Worm (Caenorhabditis elegans) whole organism, L2 larva: ENCODE data around the gene T22F3.11.
"Not testable (repeated sequence)": the region's sequence is repeated elsewhere in the genome, so short reads cannot be mapped to it uniquely, and the experiment has no call there.

Experiments
- C34F6.9 ChIP-seq: fragments of 150-350 bp; optimal IDR thresholded peaks from 2 replicates; lab custom pipeline; 2014; ENCODE audit warnings: missing biosample characterization, missing genetic modification characterization
- F13H6.1 ChIP-seq: sonication (generic microtip); optimal IDR thresholded peaks from 2 replicates; lab custom pipeline; 2016; ENCODE audit warnings: missing genetic modification characterization, missing compliant biosample characterization
- R02D3.7 ChIP-seq: fragments of 150-350 bp; optimal IDR thresholded peaks from 2 replicates; lab custom pipeline; 2014; ENCODE audit warnings: missing biosample characterization, missing genetic modification characterization
- ZK546.5 ChIP-seq: sonication (generic microtip); optimal IDR thresholded peaks from 2 replicates; lab custom pipeline; 2017; ENCODE audit warnings: missing biosample characterization, missing genetic modification characterization
- alr-1 ChIP-seq: fragments of 150-350 bp; optimal IDR thresholded peaks from 2 replicates; lab custom pipeline; 2014; ENCODE audit warnings: missing biosample characterization, missing genetic modification characterization
- aly-2 ChIP-seq: fragments of 150-350 bp; optimal IDR thresholded peaks from 2 replicates; lab custom pipeline; 2014; ENCODE audit warnings: missing biosample characterization, missing genetic modification characterization
- ama-1 ChIP-seq: fragments of 150-350 bp; optimal IDR thresholded peaks from 2 replicates; lab custom pipeline; 2018; ENCODE audit warnings: inconsistent platforms
- blmp-1 ChIP-seq: sonication (generic microtip); optimal IDR thresholded peaks from 2 replicates; lab custom pipeline; 2017; ENCODE audit warnings: missing genetic modification characterization, mild to moderate bottlenecking, missing compliant biosample characterization, antibody characterized with exemption, moderate library complexity; ENCODE audit not compliant: insufficient read depth
- dmd-4 ChIP-seq: sonication (generic microtip); optimal IDR thresholded peaks from 2 replicates; lab custom pipeline; 2017; ENCODE audit warnings: missing biosample characterization, missing genetic modification characterization
- egl-27 ChIP-seq: sonication (generic microtip); optimal IDR thresholded peaks from 3 replicates; lab custom pipeline; 2017; ENCODE audit warnings: missing biosample characterization, missing genetic modification reagents, missing genetic modification characterization
- elt-3 ChIP-seq: sonication (generic microtip); optimal IDR thresholded peaks from 2 replicates; lab custom pipeline; 2017; ENCODE audit warnings: missing biosample characterization, missing genetic modification characterization
- fos-1 ChIP-seq: fragments of 150-350 bp; optimal IDR thresholded peaks from 2 replicates; lab custom pipeline; 2014; ENCODE audit warnings: missing biosample characterization, missing genetic modification characterization
- lin-11 ChIP-seq: fragments of 150-350 bp; sonication (generic microtip); optimal IDR thresholded peaks from 2 replicates; lab custom pipeline; 2014; ENCODE audit warnings: missing biosample characterization, missing genetic modification characterization, inconsistent platforms, mixed read lengths
- lin-13 ChIP-seq: fragments of 150-350 bp; optimal IDR thresholded peaks from 2 replicates; lab custom pipeline; 2014; ENCODE audit warnings: missing biosample characterization, missing genetic modification reagents, missing genetic modification characterization
- lin-39 ChIP-seq: fragments of 150-350 bp; optimal IDR thresholded peaks from 2 replicates; lab custom pipeline; 2014; ENCODE audit warnings: missing biosample characterization, missing genetic modification reagents, missing genetic modification characterization
- lsy-2 ChIP-seq, 2 experiments: fragments of 150-350 bp in 1 of 2; sonication (generic microtip) in 1 of 2; optimal IDR thresholded peaks; 2 replicates each; lab custom pipeline; 2014 to 2017; ENCODE audit warnings: missing biosample characterization in 2 of 2, missing genetic modification characterization in 2 of 2
- mdl-1 ChIP-seq, 2 experiments: fragments of 150-350 bp in 1 of 2; sonication (generic microtip) in 1 of 2; optimal IDR thresholded peaks; 2 replicates each; lab custom pipeline; 2017; ENCODE audit warnings: missing biosample characterization in 2 of 2, missing genetic modification characterization in 2 of 2
- nhr-11 ChIP-seq: fragments of 150-350 bp; optimal IDR thresholded peaks from 2 replicates; lab custom pipeline; 2014; ENCODE audit warnings: missing biosample characterization, missing genetic modification characterization
- nhr-12 ChIP-seq: fragments of 150-350 bp; optimal IDR thresholded peaks from 2 replicates; lab custom pipeline; 2014; ENCODE audit warnings: missing biosample characterization, missing genetic modification characterization
- nhr-21 ChIP-seq: fragments of 150-350 bp; optimal IDR thresholded peaks from 2 replicates; lab custom pipeline; 2014; ENCODE audit warnings: missing biosample characterization, missing genetic modification characterization
- nhr-23 ChIP-seq: fragments of 150-350 bp; optimal IDR thresholded peaks from 2 replicates; lab custom pipeline; 2014; ENCODE audit warnings: missing biosample characterization, missing genetic modification reagents, missing genetic modification characterization
- nhr-237 ChIP-seq: fragments of 150-350 bp; optimal IDR thresholded peaks from 2 replicates; lab custom pipeline; 2014; ENCODE audit warnings: missing biosample characterization, missing genetic modification characterization
- nhr-6 ChIP-seq: fragments of 150-350 bp; optimal IDR thresholded peaks from 2 replicates; lab custom pipeline; 2014; ENCODE audit warnings: missing biosample characterization, missing genetic modification characterization
- nhr-77 ChIP-seq: fragments of 150-350 bp; optimal IDR thresholded peaks from 2 replicates; lab custom pipeline; 2014; ENCODE audit warnings: missing biosample characterization, missing genetic modification characterization
- peb-1 ChIP-seq: fragments of 150-350 bp; optimal IDR thresholded peaks from 2 replicates; lab custom pipeline; 2014; ENCODE audit warnings: missing biosample characterization, missing genetic modification characterization
- sem-4 ChIP-seq: fragments of 150-350 bp; optimal IDR thresholded peaks from 2 replicates; lab custom pipeline; 2014; ENCODE audit warnings: missing biosample characterization, missing genetic modification reagents, missing genetic modification characterization
- skn-1 ChIP-seq: sonication (generic microtip); optimal IDR thresholded peaks from 2 replicates; lab custom pipeline; 2017; ENCODE audit warnings: missing biosample characterization, missing genetic modification characterization
- snpc-4 ChIP-seq: fragments of 150-350 bp; optimal IDR thresholded peaks from 2 replicates; lab custom pipeline; 2014; ENCODE audit warnings: missing biosample characterization, missing genetic modification characterization
- unc-39 ChIP-seq: fragments of 150-350 bp; optimal IDR thresholded peaks from 2 replicates; lab custom pipeline; 2014; ENCODE audit warnings: missing biosample characterization, missing genetic modification characterization
- unc-55 ChIP-seq: fragments of 150-350 bp; sonication (generic microtip); optimal IDR thresholded peaks from 3 replicates; lab custom pipeline; 2014; ENCODE audit warnings: missing biosample characterization, missing genetic modification reagents, missing genetic modification characterization
- unc-62 ChIP-seq: fragments of 150-350 bp; optimal IDR thresholded peaks from 2 replicates; lab custom pipeline; 2014; ENCODE audit warnings: missing biosample characterization, missing genetic modification reagents, missing genetic modification characterization
- zag-1 ChIP-seq: fragments of 150-350 bp; optimal IDR thresholded peaks from 2 replicates; lab custom pipeline; 2014; ENCODE audit warnings: missing biosample characterization, missing genetic modification characterization

T22F3.11 gene

ce11 chrV:3606391-3606790 lies 8.0 kb downstream of the T22F3.11 start:
- peak; percentile 48 for TF ChIP-seq nhr-21 (tag; lab: Kevin White, UChicago)
- no peak for TF ChIP-seq nhr-237

ce11 chrV:3605325-3605724 lies 9.0 kb downstream of the T22F3.11 start, which contains the start of gene T22F3.8:
Gene T22F3.8 (minus strand): TSS chrV:3605425.
- TF ChIP-seq ama-1 (lab: Kevin White, UChicago) (no peak), lin-13 (GFP tag; lab: Kevin White, UChicago) (no peak), sem-4 (tag; lab: Kevin White, UChicago) (no peak)

DNA sequence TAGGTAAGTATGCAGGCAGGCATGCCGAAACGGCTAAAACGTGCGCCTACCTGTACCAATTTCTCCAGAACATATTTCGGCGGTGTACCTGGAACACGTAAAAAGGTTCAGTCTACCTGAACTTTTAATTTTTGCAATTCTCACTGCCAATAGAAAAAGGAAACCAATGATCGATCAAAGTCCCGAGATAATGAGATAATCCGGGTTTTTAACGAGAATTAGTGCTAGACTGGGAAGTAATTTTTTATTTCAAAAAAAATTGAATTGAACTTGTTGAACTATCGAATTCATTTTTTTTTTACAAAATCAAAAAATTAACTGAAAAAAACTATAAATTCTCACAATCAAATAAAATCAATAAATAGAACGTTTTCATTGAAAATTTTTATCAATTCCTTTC lies 13.8 kb downstream of the T22F3.11 start, which contains the start of gene T22F3.7:
TSS of gene T22F3.7 (minus strand) at position 101 of the 400 bp plus-strand sequence.
- no peak for TF ChIP-seq lsy-2 (tag; optimal IDR thresholded peaks at IDR 0.05; lab: Kevin White, UChicago)

- TF ChIP-seq lsy-2 (tag; optimal IDR thresholded peaks at IDR 0.05; lab: Kevin White, UChicago); fos-1 (tag; lab: Kevin White, UChicago); nhr-12 (tag; lab: Kevin White, UChicago): not testable (repeated sequence)
Measured at ce11 chrV:3597052-3597451, 17.3 kb downstream of the T22F3.11 start, which contains the start of gene srh-212. Gene srh-212 (minus strand): TSS chrV:3597152.

DNA sequence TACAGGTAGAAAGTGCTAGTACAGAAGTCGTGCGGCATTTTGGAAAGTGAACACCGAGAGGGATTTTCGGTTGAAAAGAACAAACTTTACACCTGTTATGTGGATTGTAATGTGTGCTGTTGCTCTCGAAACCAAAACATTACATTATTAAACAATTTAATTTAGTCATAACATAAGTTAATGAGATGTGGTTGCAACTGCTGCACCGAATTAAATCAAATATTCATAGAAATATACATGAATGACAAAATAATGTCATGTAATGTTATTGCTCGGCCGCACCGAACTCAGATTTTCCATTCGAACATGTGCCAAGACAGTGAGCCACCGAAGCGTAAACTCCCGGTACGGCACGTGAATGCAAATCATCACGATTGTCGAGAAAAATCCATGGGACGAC lies 19.4 kb downstream of the T22F3.11 start, which contains the start of gene srh-213:
TSS of gene srh-213 (minus strand) at position 101 of the 400 bp plus-strand sequence.
- TF ChIP-seq nhr-11 (tag; lab: Kevin White, UChicago) (no peak), C34F6.9 (tag; lab: Kevin White, UChicago) (no peak), snpc-4 (no peak), dmd-4 (no peak), fos-1 (tag; lab: Kevin White, UChicago) (no peak), aly-2 (tag; lab: Kevin White, UChicago) (no peak), nhr-23 (no peak), elt-3 (tag; lab: Kevin White, UChicago) (no peak), skn-1 (tag; lab: Kevin White, UChicago) (no peak), unc-62 (GFP tag; lab: Kevin White, UChicago) (no peak), mdl-1 (tag; optimal IDR thresholded peaks at IDR 0.05; lab: Kevin White, UChicago) (no peak), lin-13 (GFP tag; lab: Kevin White, UChicago) (no peak), ZK546.5 (tag; lab: Kevin White, UChicago) (no peak), unc-55 (GFP tag; lab: Kevin White, UChicago) (no peak), unc-39 (tag; lab: Kevin White, UChicago) (no peak), sem-4 (tag; lab: Kevin White, UChicago) (no peak), ama-1 (lab: Kevin White, UChicago) (no peak), nhr-77 (tag; lab: Kevin White, UChicago) (no peak)

ce11 chrV:3592099-3592498 lies 22.3 kb downstream of the T22F3.11 start, which contains the start of gene T22F3.12:
Gene T22F3.12 (minus strand): TSS chrV:3592199.
- TF ChIP-seq nhr-12 (tag; lab: Kevin White, UChicago) = no peak
- no peak for TF ChIP-seq lsy-2 (tag; optimal IDR thresholded peaks at IDR 0.05; lab: Kevin White, UChicago)
- no peak for TF ChIP-seq blmp-1 (tag; lab: Kevin White, UChicago)
- no peak for TF ChIP-seq lin-11 (tag; lab: Kevin White, UChicago)
- no peak for TF ChIP-seq F13H6.1 (tag; lab: Kevin White, UChicago)
- TF ChIP-seq R02D3.7 (tag; lab: Kevin White, UChicago) = no peak
- no peak for TF ChIP-seq zag-1 (tag; lab: Kevin White, UChicago)
- TF ChIP-seq nhr-6 = no peak
- TF ChIP-seq, all 48 proteins: peak for 0

DNA sequence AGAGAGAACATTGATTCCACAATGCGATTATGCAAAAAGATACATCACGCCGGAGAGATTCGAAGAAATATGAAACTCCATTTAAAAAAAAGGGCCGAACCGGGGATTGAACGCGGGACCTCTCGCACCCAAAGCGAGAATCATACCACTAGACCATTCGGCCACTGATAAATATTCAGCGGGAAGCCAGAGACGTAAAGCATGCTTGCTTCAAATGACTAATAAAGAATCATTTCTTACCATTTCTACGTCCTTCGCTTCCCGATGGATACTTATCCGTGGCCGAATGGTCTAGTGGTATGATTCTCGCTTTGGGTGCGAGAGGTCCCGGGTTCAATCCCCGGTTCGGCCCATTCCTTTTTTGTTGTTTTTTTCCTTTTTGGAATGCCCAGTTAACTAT lies 26.1 kb downstream of the T22F3.11 start:
- no peak for TF ChIP-seq dmd-4
- no peak for TF ChIP-seq lin-39
- TF ChIP-seq peb-1 = no peak
- no peak for TF ChIP-seq ama-1 (lab: Kevin White, UChicago)
- no peak for TF ChIP-seq nhr-237
- TF ChIP-seq egl-27 = no peak
- no peak for TF ChIP-seq unc-62 (GFP tag; lab: Kevin White, UChicago)
- TF ChIP-seq ZK546.5 (tag; lab: Kevin White, UChicago) = no peak
- TF ChIP-seq alr-1 (tag; lab: Kevin White, UChicago) = no peak
- no peak for TF ChIP-seq snpc-4
- TF ChIP-seq nhr-23 = no peak
- TF ChIP-seq zag-1 (tag; lab: Kevin White, UChicago) = no peak
- TF ChIP-seq, all 48 proteins: peak for 0
